Worm (Caenorhabditis elegans) whole organism, midembryonic: ENCODE results near the gene sru-22.

Experiments used
- flt-1 ChIP-seq: fragments of 200-800 bp; sonication (Bioruptor generic); IDR thresholded peaks from 2 replicates; pipeline ENCODE4 v1.3.6; 2022; ENCODE audit warnings: missing genetic modification characterization, missing compliant biosample characterization
- ztf-23 ChIP-seq: fragments of 200-800 bp; sonication (Bioruptor generic); IDR thresholded peaks from 2 replicates; pipeline ENCODE4 v1.3.6; 2022; ENCODE audit warnings: missing genetic modification reagents, missing genetic modification characterization, missing compliant biosample characterization
- ztf-29 ChIP-seq: fragments of 200-800 bp; sonication (Bioruptor generic); IDR thresholded peaks from 2 replicates; pipeline ENCODE4 v1.3.6; 2022; ENCODE audit warnings: missing genetic modification reagents, missing genetic modification characterization, missing compliant biosample characterization

ce11 chrV:16007505-16007904 is 32.8 kb upstream of the sru-22 start, which contains the start of gene str-231:
- no peak for TF ChIP-seq ztf-23 (GFP tag; lab: Robert Waterston, UW)
- TF ChIP-seq ztf-29 (GFP tag; lab: Robert Waterston, UW), result no peak
- no peak for TF ChIP-seq flt-1 (GFP tag; lab: Robert Waterston, UW)
